Worm (Caenorhabditis elegans) whole organism, late embryonic: ENCODE data around the gene eat-4.

Experiments
- C08G9.2 ChIP-seq: sonication (generic microtip); optimal IDR thresholded peaks from 2 replicates; lab custom pipeline; 2016; ENCODE audit warnings: mild to moderate bottlenecking, missing genetic modification characterization, moderate library complexity, missing compliant biosample characterization
- F13H6.1 ChIP-seq: sonication (generic microtip); optimal IDR thresholded peaks from 2 replicates; lab custom pipeline; 2016; ENCODE audit warnings: missing genetic modification characterization, missing compliant biosample characterization
- ama-1 ChIP-seq: fragments of 150-350 bp; optimal IDR thresholded peaks from 2 replicates; lab custom pipeline; 2014
- che-1 ChIP-seq: sonication (generic microtip); optimal IDR thresholded peaks from 2 replicates; lab custom pipeline; 2016; ENCODE audit warnings: mild to moderate bottlenecking, missing genetic modification characterization, missing compliant biosample characterization
- nfya-1 ChIP-seq: sonication (generic microtip); optimal IDR thresholded peaks from 2 replicates; lab custom pipeline; 2017; ENCODE audit warnings: missing genetic modification characterization, mild to moderate bottlenecking, missing compliant biosample characterization, antibody characterized with exemption, moderate library complexity
- nhr-11 ChIP-seq: fragments of 150-350 bp; optimal IDR thresholded peaks from 2 replicates; lab custom pipeline; 2014; ENCODE audit warnings: missing biosample characterization, missing genetic modification characterization
- pha-2 ChIP-seq: sonication (generic microtip); optimal IDR thresholded peaks from 2 replicates; lab custom pipeline; 2017; ENCODE audit warnings: mild to moderate bottlenecking, missing genetic modification characterization, missing compliant biosample characterization
- pqm-1 ChIP-seq: sonication (generic microtip); optimal IDR thresholded peaks from 2 replicates; lab custom pipeline; 2016; ENCODE audit warnings: missing genetic modification characterization, missing compliant biosample characterization
- rnt-1 ChIP-seq: sonication (generic microtip); optimal IDR thresholded peaks from 2 replicates; lab custom pipeline; 2016; ENCODE audit warnings: missing genetic modification characterization, missing compliant biosample characterization

- TF ChIP-seq pqm-1 (tag; lab: Kevin White, UChicago) (no peak), nhr-11 (tag; lab: Kevin White, UChicago) (no peak), ama-1 (lab: Kevin White, UChicago) (no peak), C08G9.2 (tag; lab: Kevin White, UChicago) (no peak), che-1 (tag; lab: Kevin White, UChicago) (no peak), pha-2 (tag; lab: Kevin White, UChicago) (no peak), F13H6.1 (tag; lab: Kevin White, UChicago) (no peak), rnt-1 (no peak), nfya-1 (tag; lab: Kevin White, UChicago) (no peak)
Measured at ce11 chrIII:9109172-9109571, 27.5 kb upstream of the eat-4 start, which contains the start of gene cya-1.
